Fruit fly (Drosophila melanogaster) whole organism, embryonic: ENCODE results near the gene Plod.
A peak's percentile ranks its signal among the peaks of the same experiment; 100 is the strongest.

Experiments used
- Abd-B ChIP-seq: fragments of 200-800 bp; sonication (Bioruptor generic); optimal IDR thresholded peaks from 2 replicates; lab custom pipeline; 2018; ENCODE audit warnings: missing biosample characterization, mild to moderate bottlenecking, missing genetic modification characterization, moderate library complexity
- Ada2b ChIP-seq: fragments of 200-800 bp; sonication (Bioruptor generic); IDR thresholded peaks from 2 replicates; pipeline ENCODE4 v1.3.6; 2022; ENCODE audit warnings: missing biosample characterization, missing genetic modification characterization
- Atf3 ChIP-seq: fragments of 200-800 bp; sonication (Bioruptor generic); optimal IDR thresholded peaks from 3 replicates; lab custom pipeline; 2016; ENCODE audit warnings: missing biosample characterization, missing genetic modification characterization
- CG1024 ChIP-seq: fragments of 200-800 bp; sonication (Bioruptor generic); IDR thresholded peaks from 2 replicates; pipeline ENCODE4 v1.3.6; 2022; ENCODE audit warnings: missing biosample characterization, missing genetic modification characterization
- CG10543 ChIP-seq: fragments of 200-800 bp; sonication (Bioruptor generic); optimal IDR thresholded peaks from 3 replicates; lab custom pipeline; 2017; ENCODE audit warnings: missing biosample characterization, mild to moderate bottlenecking, missing genetic modification characterization, moderate library complexity
- CG11504 ChIP-seq: fragments of 200-800 bp; sonication (Bioruptor generic); optimal IDR thresholded peaks from 3 replicates; lab custom pipeline; 2019; ENCODE audit warnings: missing biosample characterization, mild to moderate bottlenecking, missing genetic modification characterization, moderate library complexity
- CG12155 ChIP-seq: fragments of 200-800 bp; sonication (Bioruptor generic); optimal IDR thresholded peaks from 3 replicates; lab custom pipeline; 2016; ENCODE audit warnings: missing biosample characterization, missing genetic modification characterization
- CG1233 ChIP-seq: fragments of 200-800 bp; sonication (Bioruptor generic); optimal IDR thresholded peaks from 4 replicates; lab custom pipeline; 2018; ENCODE audit warnings: missing biosample characterization, mild to moderate bottlenecking, missing genetic modification characterization
- CG12769 ChIP-seq: fragments of 200-800 bp; sonication (Bioruptor generic); optimal IDR thresholded peaks from 2 replicates; lab custom pipeline; 2019; ENCODE audit warnings: missing biosample characterization, mild to moderate bottlenecking, missing genetic modification characterization, moderate library complexity
- CG16813 ChIP-seq: fragments of 200-800 bp; sonication (Bioruptor generic); IDR thresholded peaks from 3 replicates; pipeline ENCODE4 v1.3.6; 2022; ENCODE audit warnings: missing biosample characterization, missing genetic modification characterization; ENCODE audit not compliant: partially characterized antibody
- CG18476 ChIP-seq: fragments of 200-800 bp; sonication (Bioruptor generic); optimal IDR thresholded peaks from 2 replicates; lab custom pipeline; 2016; ENCODE audit warnings: missing biosample characterization, mild to moderate bottlenecking, missing genetic modification characterization
- CG2120 ChIP-seq: fragments of 200-800 bp; sonication (Bioruptor generic); optimal IDR thresholded peaks from 3 replicates; lab custom pipeline; 2016; ENCODE audit warnings: missing biosample characterization, missing genetic modification characterization
- CG2199 ChIP-seq: fragments of 200-800 bp; sonication (Bioruptor generic); IDR thresholded peaks from 3 replicates; pipeline ENCODE4 v1.3.6; 2022; ENCODE audit warnings: missing biosample characterization, missing genetic modification characterization
- CG2202 ChIP-seq: fragments of 200-800 bp; sonication (Bioruptor generic); optimal IDR thresholded peaks from 2 replicates; lab custom pipeline; 2018; ENCODE audit warnings: missing biosample characterization, mild to moderate bottlenecking, missing genetic modification characterization
- CG3065 ChIP-seq: fragments of 200-800 bp; sonication (Bioruptor generic); optimal IDR thresholded peaks from 2 replicates; lab custom pipeline; 2016; ENCODE audit warnings: missing biosample characterization, missing genetic modification characterization
- CG33557 ChIP-seq: fragments of 200-800 bp; sonication (Bioruptor generic); optimal IDR thresholded peaks from 2 replicates; lab custom pipeline; 2019; ENCODE audit warnings: missing biosample characterization, mild to moderate bottlenecking, missing genetic modification characterization, moderate library complexity
- CG3407 ChIP-seq: fragments of 200-800 bp; sonication (Bioruptor generic); optimal IDR thresholded peaks from 2 replicates; lab custom pipeline; 2018; ENCODE audit warnings: missing biosample characterization, mild to moderate bottlenecking, missing genetic modification characterization
- CG3726 ChIP-seq: fragments of 200-800 bp; sonication (Bioruptor generic); IDR thresholded peaks from 3 replicates; pipeline ENCODE4, ENCODE4 v1.3.6; 2022; ENCODE audit warnings: missing biosample characterization, missing genetic modification characterization
- CG4282 ChIP-seq: fragments of 200-800 bp; sonication (Bioruptor generic); optimal IDR thresholded peaks from 2 replicates; lab custom pipeline; 2016; ENCODE audit warnings: missing biosample characterization, missing genetic modification characterization
- CG4328 ChIP-seq: fragments of 200-800 bp; sonication (Bioruptor generic); optimal IDR thresholded peaks from 3 replicates; lab custom pipeline; 2017; ENCODE audit warnings: missing biosample characterization, missing genetic modification reagents, missing genetic modification characterization
- CG7556 ChIP-seq: fragments of 200-800 bp; sonication (Bioruptor generic); optimal IDR thresholded peaks from 2 replicates; lab custom pipeline; 2017; ENCODE audit warnings: missing biosample characterization, mild to moderate bottlenecking, missing genetic modification characterization
- CG7745 ChIP-seq: fragments of 200-800 bp; sonication (Bioruptor generic); optimal IDR thresholded peaks from 2 replicates; lab custom pipeline; 2018; ENCODE audit warnings: missing biosample characterization, mild to moderate bottlenecking, missing genetic modification characterization, moderate library complexity
- CG8944 ChIP-seq: fragments of 200-800 bp; sonication (Bioruptor generic); optimal IDR thresholded peaks from 3 replicates; lab custom pipeline; 2016; ENCODE audit warnings: missing biosample characterization, missing genetic modification characterization
- CG9876 ChIP-seq: fragments of 200-800 bp; sonication (Bioruptor generic); optimal IDR thresholded peaks from 2 replicates; lab custom pipeline; 2016; ENCODE audit warnings: missing biosample characterization, missing genetic modification characterization
- Camta ChIP-seq: fragments of 200-800 bp; sonication (Bioruptor generic); optimal IDR thresholded peaks from 2 replicates; lab custom pipeline; 2016; ENCODE audit warnings: missing biosample characterization, missing genetic modification characterization
- Ets65A ChIP-seq: fragments of 200-800 bp; sonication (Bioruptor generic); peaks from one replicate; lab custom pipeline; 2016; ENCODE audit warnings: missing biosample characterization, missing genetic modification characterization
- HLH3B ChIP-seq: fragments of 200-800 bp; sonication (Bioruptor generic); IDR thresholded peaks from 2 replicates; pipeline ENCODE4 v1.3.6; 2022; ENCODE audit warnings: missing biosample characterization, missing genetic modification characterization
- MTF-1 ChIP-seq: fragments of 200-800 bp; sonication (Bioruptor generic); optimal IDR thresholded peaks from 2 replicates; lab custom pipeline; 2018; ENCODE audit warnings: missing biosample characterization, mild to moderate bottlenecking, missing genetic modification characterization, borderline replicate concordance
- Neu2 ChIP-seq: fragments of 200-800 bp; sonication (Bioruptor generic); optimal IDR thresholded peaks from 3 replicates; lab custom pipeline; 2016; ENCODE audit warnings: missing biosample characterization, missing genetic modification characterization, borderline replicate concordance
- Scr ChIP-seq: fragments of 200-800 bp; sonication (Bioruptor generic); IDR thresholded peaks from 2 replicates; pipeline ENCODE4 v1.3.6; 2022; ENCODE audit warnings: missing biosample characterization, missing genetic modification characterization; ENCODE audit not compliant: partially characterized antibody
- YL-1 ChIP-seq: fragments of 200-800 bp; sonication (Bioruptor generic); optimal IDR thresholded peaks from 3 replicates; lab custom pipeline; 2017; ENCODE audit warnings: missing biosample characterization, mild to moderate bottlenecking, missing genetic modification characterization
- amos ChIP-seq: fragments of 200-800 bp; sonication (Bioruptor generic); IDR thresholded peaks from 2 replicates; pipeline ENCODE4 v1.3.6; 2022; ENCODE audit warnings: missing biosample characterization, missing genetic modification characterization; ENCODE audit not compliant: partially characterized antibody
- az2 ChIP-seq: fragments of 200-800 bp; sonication (Bioruptor generic); optimal IDR thresholded peaks from 3 replicates; lab custom pipeline; 2016; ENCODE audit warnings: missing biosample characterization, missing genetic modification characterization
- bab2 ChIP-seq: fragments of 200-800 bp; sonication (Bioruptor generic); optimal IDR thresholded peaks from 2 replicates; lab custom pipeline; 2016; ENCODE audit warnings: missing biosample characterization, missing genetic modification characterization
- btn ChIP-seq: fragments of 200-800 bp; sonication (Bioruptor generic); optimal IDR thresholded peaks from 2 replicates; lab custom pipeline; 2016; ENCODE audit warnings: missing biosample characterization, missing genetic modification characterization
- cwo ChIP-seq: fragments of 200-800 bp; sonication (Bioruptor generic); optimal IDR thresholded peaks from 3 replicates; lab custom pipeline; 2017; ENCODE audit warnings: missing biosample characterization, missing genetic modification characterization, mild to moderate bottlenecking, moderate library complexity, missing genetic modification reagents
- eve ChIP-seq, 2 experiments: fragments of >200 bp; optimal IDR thresholded peaks; 2 replicates each; lab custom pipeline; 2017; ENCODE audit warnings: missing biosample characterization in 2 of 2, missing genetic modification characterization in 2 of 2
- exex ChIP-seq: fragments of 200-800 bp; sonication (Bioruptor generic); optimal IDR thresholded peaks from 4 replicates; lab custom pipeline; 2018; ENCODE audit warnings: missing biosample characterization, mild to moderate bottlenecking, missing genetic modification characterization, moderate library complexity
- fru ChIP-seq: fragments of >200 bp; optimal IDR thresholded peaks from 2 replicates; lab custom pipeline; 2017
- hth ChIP-seq: fragments of >200 bp; optimal IDR thresholded peaks from 2 replicates; lab custom pipeline; 2017; ENCODE audit warnings: inconsistent platforms
- kah ChIP-seq: fragments of 200-800 bp; sonication (Bioruptor generic); optimal IDR thresholded peaks from 2 replicates; lab custom pipeline; 2018; ENCODE audit warnings: missing biosample characterization, mild to moderate bottlenecking, missing genetic modification characterization
- lbe ChIP-seq: fragments of 200-800 bp; sonication (Bioruptor generic); optimal IDR thresholded peaks from 2 replicates; lab custom pipeline; 2016; ENCODE audit warnings: missing biosample characterization, mild to moderate bottlenecking, missing genetic modification characterization
- otp ChIP-seq: fragments of 200-800 bp; sonication (Bioruptor generic); IDR thresholded peaks from 3 replicates; pipeline ENCODE4, ENCODE4 v1.3.6; 2022; ENCODE audit warnings: missing biosample characterization, missing genetic modification characterization
- pita ChIP-seq: fragments of 200-800 bp; sonication (Bioruptor generic); optimal IDR thresholded peaks from 2 replicates; lab custom pipeline; 2017; ENCODE audit warnings: missing biosample characterization, mild to moderate bottlenecking, missing genetic modification characterization
- ro ChIP-seq: fragments of 200-800 bp; sonication (Bioruptor generic); IDR thresholded peaks from 2 replicates; pipeline ENCODE4 v1.3.6; 2022; ENCODE audit warnings: missing biosample characterization, missing genetic modification characterization
- sob ChIP-seq: fragments of 200-800 bp; sonication (Bioruptor generic); IDR thresholded peaks from 2 replicates; pipeline ENCODE4 v1.3.6; 2022; ENCODE audit warnings: missing biosample characterization, missing genetic modification characterization
- tgo ChIP-seq: fragments of 200-800 bp; sonication (Bioruptor generic); IDR thresholded peaks from 3 replicates; pipeline ENCODE4 v1.3.6; 2022; ENCODE audit warnings: missing biosample characterization, missing genetic modification characterization
- tna ChIP-seq: fragments of 200-800 bp; sonication (Bioruptor generic); IDR thresholded peaks from 2 replicates; pipeline ENCODE4 v1.3.6; 2022; ENCODE audit warnings: missing biosample characterization, missing genetic modification characterization; ENCODE audit not compliant: partially characterized antibody
- trh ChIP-seq: fragments of 200-800 bp; sonication (Bioruptor generic); optimal IDR thresholded peaks from 2 replicates; lab custom pipeline; 2016; ENCODE audit warnings: missing biosample characterization, missing genetic modification characterization

Plod gene

dm6 chr3L:11215244-11216121, 9.7 kb upstream of the Plod start (continued):
- TF ChIP-seq Abd-B (GFP tag; lab: Kevin White, UChicago) (peak; percentile 64), CG9876 (peak; percentile 58), az2 (GFP tag; lab: Kevin White, UChicago) (peak; percentile 88), CG18476 (GFP tag; lab: Kevin White, UChicago) (peak; percentile 84), bab2 (GFP tag; lab: Kevin White, UChicago) (peak; percentile 90), CG8944 (GFP tag; lab: Kevin White, UChicago) (peak; percentile 80), fru (lab: Kevin White, UChicago) (no peak), CG2199 (GFP tag; lab: Robert Waterston, UW) (peak; percentile 10; the same call in 1 of the 3 replicates), trh (GFP tag; lab: Kevin White, UChicago) (peak; percentile 44), CG16813 (GFP tag; lab: Robert Waterston, UW) (no peak), tgo (GFP tag; lab: Robert Waterston, UW) (peak; percentile 94), CG3065 (GFP tag; lab: Kevin White, UChicago) (peak; percentile 50), CG33557 (peak; percentile 30), Ets65A (peak; percentile 97), cwo (GFP tag; lab: Kevin White, UChicago) (peak; percentile 81), CG7745 (no peak), Scr (GFP tag; lab: Robert Waterston, UW) (peak; percentile 12; the same call in 1 of the 2 replicates), CG2120 (peak; percentile 96), YL-1 (GFP tag; lab: Kevin White, UChicago) (peak; percentile 34), CG2202 (tag; lab: Kevin White, UChicago) (peak; percentile 74), CG3726 (GFP tag; lab: Robert Waterston, UW) (peak; percentile 83; the same call in 1 of the 3 replicates), pita (GFP tag; lab: Kevin White, UChicago) (no peak), CG4328 (GFP tag; lab: Kevin White, UChicago) (peak; percentile 42), exex (tag; lab: Kevin White, UChicago) (peak; percentile 59), hth (lab: Kevin White, UChicago) (no peak), CG10543 (GFP tag; lab: Kevin White, UChicago) (peak; percentile 67), CG3407 (GFP tag; lab: Kevin White, UChicago) (peak; percentile 69), ro (GFP tag; lab: Robert Waterston, UW) (peak; percentile 82), CG4282 (GFP tag; lab: Kevin White, UChicago) (peak; percentile 30), sob (GFP tag; lab: Robert Waterston, UW) (peak; percentile 94), tna (GFP tag; lab: Robert Waterston, UW) (no peak), CG12155 (GFP tag; lab: Kevin White, UChicago) (peak; percentile 83), Camta (peak; percentile 87), Atf3 (GFP tag; lab: Kevin White, UChicago) (peak; percentile 79), kah (no peak), Neu2 (GFP tag; lab: Kevin White, UChicago) (peak; percentile 47), lbe (GFP tag; lab: Kevin White, UChicago) (peak; percentile 91), MTF-1 (GFP tag; lab: Kevin White, UChicago) (peak; percentile 80), HLH3B (peak; percentile 93), CG12769 (tag; lab: Kevin White, UChicago) (peak; percentile 95), CG1233 (GFP tag; lab: Kevin White, UChicago) (peak; percentile 79), CG11504 (peak; percentile 86), CG7556 (GFP tag; lab: Kevin White, UChicago) (peak; percentile 90), eve (GFP tag; optimal IDR thresholded peaks at IDR 0.05; lab: Kevin White, UChicago) (no peak), btn (GFP tag; lab: Kevin White, UChicago) (peak; percentile 85), amos (GFP tag; lab: Robert Waterston, UW) (peak; percentile 23; the same call in 1 of the 2 replicates), CG1024 (GFP tag; lab: Robert Waterston, UW) (peak; percentile 78), Ada2b (GFP tag; lab: Robert Waterston, UW) (peak; percentile 95), otp (GFP tag; lab: Robert Waterston, UW) (peak; percentile 90)
